Fruit fly (Drosophila melanogaster): ENCODE data around the gene CG1722.

CG1722 gene

dm6 chrX:21265391-21265790 lies 14.4 kb upstream of the CG1722 start:
- TF ChIP-seq kay (GFP tag; optimal IDR thresholded peaks at IDR 0.05) (no peak), Side (GFP tag; optimal IDR thresholded peaks at IDR 0.05) (no peak), CG11504 (tag; optimal IDR thresholded peaks at IDR 0.05) (peak; percentile 27), row (GFP tag; IDR thresholded peaks at IDR 0.05) (peak; percentile 34; the same call in 2 of the 3 replicates), p53 (GFP tag; optimal IDR thresholded peaks at IDR 0.05) (no peak), CG1602 (GFP tag; optimal IDR thresholded peaks at IDR 0.05) (peak; percentile 5), amos (GFP tag; IDR thresholded peaks at IDR 0.05; ENCODE audit: partially characterized antibody) (no peak), crol (GFP tag; IDR thresholded peaks at IDR 0.05) (0 out of 2 replicates have a peak, but pooled peaks have one; percentile 1), CG11560 (tag; IDR thresholded peaks at IDR 0.05) (no peak), Oli (tag; optimal IDR thresholded peaks at IDR 0.05) (peak; percentile 15), gem (tag; optimal IDR thresholded peaks at IDR 0.05) (peak; percentile 34), prd (optimal IDR thresholded peaks at IDR 0.05) (no peak), prd (GFP tag; IDR thresholded peaks at IDR 0.05) (peak; percentile 23; the same call in 1 of the 3 replicates), Ets65A (GFP tag) (peak; percentile 71), pnt (GFP tag; optimal IDR thresholded peaks at IDR 0.05) (no peak), Jarid2 (GFP tag; optimal IDR thresholded peaks at IDR 0.05) (no peak), pfk (GFP tag; optimal IDR thresholded peaks at IDR 0.05) (peak; percentile 66), bsh (GFP tag; optimal IDR thresholded peaks at IDR 0.05) (peak in 1 of 2 experiments; percentile 19), Drgx (GFP tag; IDR thresholded peaks at IDR 0.05) (peak; percentile 44), CG1603 (tag; optimal IDR thresholded peaks at IDR 0.05) (peak; percentile 14), CG17328 (GFP tag; IDR thresholded peaks at IDR 0.05) (0 out of 2 replicates have a peak, but pooled peaks have one; percentile 16), chif (GFP tag; optimal IDR thresholded peaks at IDR 0.05) (no peak), CG7839 (tag; optimal IDR thresholded peaks at IDR 0.05) (peak; percentile 5), Med (GFP tag) (peak; percentile 78), sens (GFP tag) (peak; percentile 78)

dm6 chrX:21241796-21242208 lies 9.1 kb downstream of the CG1722 start:
- TF ChIP-seq Hmx (GFP tag; optimal IDR thresholded peaks at IDR 0.05) (no peak), CG18262 (tag; optimal IDR thresholded peaks at IDR 0.05) (peak; percentile 52), CG10431 (GFP tag; optimal IDR thresholded peaks at IDR 0.05) (peak; percentile 41), E2f1 (GFP tag; IDR thresholded peaks at IDR 0.05) (no peak), btn (GFP tag; optimal IDR thresholded peaks at IDR 0.05) (no peak), usp (GFP tag; optimal IDR thresholded peaks at IDR 0.05) (no peak), CG31441 (GFP tag; IDR thresholded peaks at IDR 0.05) (peak; percentile 52), CG30431 (GFP tag; optimal IDR thresholded peaks at IDR 0.05) (peak; percentile 34), CG4328 (GFP tag; optimal IDR thresholded peaks at IDR 0.05) (no peak), B-H2 (GFP tag; optimal IDR thresholded peaks at IDR 0.05) (no peak), CG8478 (optimal IDR thresholded peaks at IDR 0.05) (no peak), NC2α (GFP tag; optimal IDR thresholded peaks at IDR 0.05) (peak; percentile 40), dpn (GFP tag; optimal IDR thresholded peaks at IDR 0.05) (peak in 1 of 2 experiments; percentile 38), CG13624 (GFP tag; optimal IDR thresholded peaks at IDR 0.05) (no peak), fd96Cb (tag; optimal IDR thresholded peaks at IDR 0.05) (peak; percentile 52), schlank (tag; optimal IDR thresholded peaks at IDR 0.05) (no peak), CkIIα-i1 (GFP tag; IDR thresholded peaks at IDR 0.05) (no peak), kay (GFP tag; optimal IDR thresholded peaks at IDR 0.05) (peak; percentile 32), Eip74EF (GFP tag; optimal IDR thresholded peaks at IDR 0.05) (no peak), CG12744 (GFP tag; optimal IDR thresholded peaks at IDR 0.05) (no peak), toy (GFP tag; IDR thresholded peaks at IDR 0.05) (no peak), ham (GFP tag; IDR thresholded peaks at IDR 0.05) (no peak; the same call in 1 of the 2 replicates), dati (GFP tag; IDR thresholded peaks at IDR 0.05) (no peak), lola (GFP tag; optimal IDR thresholded peaks at IDR 0.05) (peak in 1 of 3 experiments; percentile 54), CG10147 (GFP tag; optimal IDR thresholded peaks at IDR 0.05) (no peak), Nf-YA (GFP tag; IDR thresholded peaks at IDR 0.05) (no peak), CG9215 (GFP tag; IDR thresholded peaks at IDR 0.05) (no peak), Chrac-16 (GFP tag; optimal IDR thresholded peaks at IDR 0.05) (peak; percentile 4), zen (tag; optimal IDR thresholded peaks at IDR 0.05) (no peak)

Data from whole organism, embryonic.